Fruit fly (Drosophila melanogaster): ENCODE measurements around the gene CG12016.

DNA sequence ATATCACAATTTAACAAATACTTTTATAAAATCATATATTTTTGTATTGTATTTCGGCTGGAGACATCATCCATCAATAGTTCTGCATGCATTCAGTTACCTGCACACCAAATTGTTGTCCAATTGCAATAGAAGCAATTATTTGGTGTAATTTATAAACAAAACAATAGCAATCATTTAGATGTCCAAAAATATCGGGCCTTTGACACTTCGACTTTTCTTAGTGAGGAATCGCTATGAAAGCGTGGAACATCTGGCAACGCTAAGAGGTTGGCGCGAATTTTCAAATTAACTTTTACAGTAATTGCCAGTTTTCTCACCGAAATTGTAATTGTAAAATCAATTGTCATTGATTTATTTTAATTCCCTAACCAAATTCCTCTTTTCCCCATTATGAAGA, 15.4 kb downstream of the CG12016 start, which contains the start of gene CG14969:
- TF ChIP-seq CG32121 (GFP tag; IDR thresholded peaks at IDR 0.05): no peak
- no peak for TF ChIP-seq CG15710 (tag; optimal IDR thresholded peaks at IDR 0.05)
- no peak for TF ChIP-seq D1 (tag; optimal IDR thresholded peaks at IDR 0.05)
- TF ChIP-seq CG17806 (tag; optimal IDR thresholded peaks at IDR 0.05): no peak
- no peak for TF ChIP-seq CG14655 (GFP tag; optimal IDR thresholded peaks at IDR 0.05)
- no peak for TF ChIP-seq CG10348 (GFP tag; IDR thresholded peaks at IDR 0.05)
- no peak for TF ChIP-seq gl (tag; optimal IDR thresholded peaks at IDR 0.05)
- no peak for TF ChIP-seq EcR (GFP tag; optimal IDR thresholded peaks at IDR 0.05)
- no peak for TF ChIP-seq CG8159 (tag; optimal IDR thresholded peaks at IDR 0.05)
- TF ChIP-seq CG9948 (tag; optimal IDR thresholded peaks at IDR 0.05): no peak
- TF ChIP-seq Pif1B (GFP tag; optimal IDR thresholded peaks at IDR 0.05): no peak
- TF ChIP-seq fd96Ca (GFP tag; IDR thresholded peaks at IDR 0.05): no peak
- no peak for TF ChIP-seq CG12605 (GFP tag; IDR thresholded peaks at IDR 0.05)
- TF ChIP-seq CG4496 (GFP tag; IDR thresholded peaks at IDR 0.05): no peak
